Fruit fly (Drosophila melanogaster): ENCODE measurements around the gene Rab3-GEF.

The Rab3-GEF gene

dm6 chrX:15157230-15157629 is 67.7 kb downstream of the Rab3-GEF start:
- TF ChIP-seq CG17801 (GFP tag; optimal IDR thresholded peaks at IDR 0.05; ENCODE audit: partially characterized antibody): no peak

dm6 chrX:15162068-15162467 is 72.6 kb downstream of the Rab3-GEF start:
- no peak for TF ChIP-seq CG17801 (GFP tag; optimal IDR thresholded peaks at IDR 0.05; ENCODE audit: partially characterized antibody)

- TF ChIP-seq CG17801 (GFP tag; optimal IDR thresholded peaks at IDR 0.05; ENCODE audit: partially characterized antibody): no peak
Observed at dm6 chrX:15162941-15163340, 73.5 kb downstream of the Rab3-GEF start, which contains the start of gene CG9095. Gene CG9095, minus strand, starts transcription at chrX:15163225.
